Worm (Caenorhabditis elegans) whole organism, L1 larva: ENCODE data around the gene H10E21.5.

Source experiments
- C04F5.9 ChIP-seq: sonication (generic microtip); optimal IDR thresholded peaks from 2 replicates; lab custom pipeline; 2016; ENCODE audit warnings: missing genetic modification characterization, missing compliant biosample characterization
- C16A3.4 ChIP-seq: fragments of 150-350 bp; optimal IDR thresholded peaks from 2 replicates; lab custom pipeline; 2014; ENCODE audit warnings: missing biosample characterization, missing genetic modification characterization
- C34B4.2 ChIP-seq: sonication (generic microtip); optimal IDR thresholded peaks from 2 replicates; lab custom pipeline; 2017; ENCODE audit warnings: mild to moderate bottlenecking, missing genetic modification characterization, missing compliant biosample characterization
- F16B12.6 ChIP-seq: fragments of 150-350 bp; optimal IDR thresholded peaks from 2 replicates; lab custom pipeline; 2014; ENCODE audit warnings: missing biosample characterization, missing genetic modification characterization
- aly-2 ChIP-seq: fragments of 150-350 bp; optimal IDR thresholded peaks from 2 replicates; lab custom pipeline; 2014; ENCODE audit warnings: missing biosample characterization, missing genetic modification characterization
- ama-1 ChIP-seq: fragments of 150-350 bp; optimal IDR thresholded peaks from 2 replicates; lab custom pipeline; 2014
- blmp-1 ChIP-seq: fragments of 150-350 bp; optimal IDR thresholded peaks from 2 replicates; lab custom pipeline; 2014; ENCODE audit warnings: missing biosample characterization, missing genetic modification characterization
- ceh-63 ChIP-seq: fragments of 200-800 bp; sonication (Bioruptor generic); optimal IDR thresholded peaks from 2 replicates; lab custom pipeline; 2018; ENCODE audit warnings: mild to moderate bottlenecking, missing genetic modification characterization, missing compliant biosample characterization
- ceh-82 ChIP-seq, 3 experiments: fragments of 150-350 bp in 1 of 3; sonication (generic microtip) in 2 of 3; optimal IDR thresholded peaks; 2 replicates each; lab custom pipeline; 2014 to 2017; ENCODE audit warnings: missing biosample characterization in 3 of 3, missing genetic modification characterization in 3 of 3
- ceh-88 ChIP-seq: fragments of 200-800 bp; sonication (Bioruptor generic); IDR thresholded peaks from 2 replicates; pipeline ENCODE4 v1.3.6; 2022; ENCODE audit warnings: missing genetic modification characterization, missing compliant biosample characterization
- dpl-1 ChIP-seq, 3 experiments: fragments of 150-350 bp in 2 of 3; sonication (generic microtip) in 1 of 3; optimal IDR thresholded peaks; 2 replicates each; lab custom pipeline; 2014 to 2017; ENCODE audit warnings: missing biosample characterization in 3 of 3, missing genetic modification characterization in 3 of 3, missing genetic modification reagents in 3 of 3
- dsc-1 ChIP-seq: sonication (generic microtip); optimal IDR thresholded peaks from 2 replicates; lab custom pipeline; 2016; ENCODE audit warnings: mild to moderate bottlenecking, missing genetic modification characterization, missing compliant biosample characterization
- efl-3 ChIP-seq: fragments of 200-800 bp; sonication (Bioruptor generic); optimal IDR thresholded peaks from 2 replicates; lab custom pipeline; 2018; ENCODE audit warnings: mild to moderate bottlenecking, missing genetic modification characterization, missing compliant biosample characterization
- egl-13 ChIP-seq: sonication (generic microtip); optimal IDR thresholded peaks from 2 replicates; lab custom pipeline; 2016; ENCODE audit warnings: missing genotype, missing genetic modification reagents, missing genetic modification characterization, missing compliant biosample characterization
- elt-2 ChIP-seq: sonication (generic microtip); optimal IDR thresholded peaks from 2 replicates; lab custom pipeline; 2016; ENCODE audit warnings: missing genetic modification characterization, mild to moderate bottlenecking, inconsistent platforms, missing compliant biosample characterization, missing genetic modification reagents
- ets-5 ChIP-seq: fragments of 200-800 bp; sonication (Bioruptor generic); IDR thresholded peaks from 2 replicates; pipeline ENCODE4 v1.3.6; 2022; ENCODE audit warnings: missing genetic modification characterization, missing compliant biosample characterization
- fkh-10 ChIP-seq: sonication (generic microtip); optimal IDR thresholded peaks from 2 replicates; lab custom pipeline; 2017; ENCODE audit warnings: missing biosample characterization, missing genetic modification reagents, missing genetic modification characterization
- fos-1 ChIP-seq: fragments of 150-350 bp; optimal IDR thresholded peaks from 2 replicates; lab custom pipeline; 2014; ENCODE audit warnings: missing biosample characterization, missing genetic modification characterization
- hlh-17 ChIP-seq: fragments of 200-800 bp; sonication (Bioruptor generic); optimal IDR thresholded peaks from 2 replicates; lab custom pipeline; 2018; ENCODE audit warnings: missing genetic modification characterization, mild to moderate bottlenecking, missing compliant biosample characterization, moderate library complexity, borderline replicate concordance
- hpl-2 ChIP-seq: fragments of 150-350 bp; optimal IDR thresholded peaks from 2 replicates; lab custom pipeline; 2014; ENCODE audit warnings: missing biosample characterization, missing genetic modification reagents, missing genetic modification characterization
- irx-1 ChIP-seq: sonication (generic microtip); optimal IDR thresholded peaks from 2 replicates; lab custom pipeline; 2016; ENCODE audit warnings: missing genetic modification characterization, missing compliant biosample characterization
- jun-1 ChIP-seq: fragments of 150-350 bp; optimal IDR thresholded peaks from 2 replicates; lab custom pipeline; 2014; ENCODE audit warnings: missing biosample characterization, missing genetic modification reagents, missing genetic modification characterization
- lin-13 ChIP-seq: fragments of 150-350 bp; optimal IDR thresholded peaks from 2 replicates; lab custom pipeline; 2014; ENCODE audit warnings: missing biosample characterization, missing genetic modification reagents, missing genetic modification characterization
- lin-14 ChIP-seq: fragments of 200-800 bp; sonication (Bioruptor generic); optimal IDR thresholded peaks from 2 replicates; lab custom pipeline; 2018; ENCODE audit warnings: mild to moderate bottlenecking, missing genetic modification characterization, moderate library complexity, missing compliant biosample characterization
- lin-15B ChIP-seq: fragments of 150-350 bp; sonication (generic microtip); optimal IDR thresholded peaks from 3 replicates; lab custom pipeline; 2014; ENCODE audit warnings: missing biosample characterization, missing genetic modification characterization
- lin-35 ChIP-seq, 2 experiments: fragments of 150-350 bp; optimal IDR thresholded peaks; 2 replicates each; lab custom pipeline; 2014; ENCODE audit warnings: missing biosample characterization in 2 of 2, missing genetic modification characterization in 2 of 2, missing genetic modification reagents in 2 of 2
- lin-39 ChIP-seq: fragments of 150-350 bp; optimal IDR thresholded peaks from 2 replicates; lab custom pipeline; 2014; ENCODE audit warnings: missing biosample characterization, missing genetic modification reagents, missing genetic modification characterization
- lir-3 ChIP-seq: sonication (generic microtip); optimal IDR thresholded peaks from 2 replicates; lab custom pipeline; 2016; ENCODE audit warnings: mild to moderate bottlenecking, missing genetic modification characterization, moderate library complexity, missing compliant biosample characterization; ENCODE audit not compliant: poor library complexity
- lsy-2 ChIP-seq, 2 experiments: fragments of 150-350 bp; optimal IDR thresholded peaks; 2 replicates each; lab custom pipeline; 2014; ENCODE audit warnings: missing biosample characterization in 2 of 2, missing genetic modification characterization in 2 of 2
- mdl-1 ChIP-seq, 2 experiments: fragments of 150-350 bp; optimal IDR thresholded peaks; 2 replicates each; lab custom pipeline; 2014 to 2017; ENCODE audit warnings: missing biosample characterization in 2 of 2, missing genetic modification characterization in 2 of 2, inconsistent platforms in 1 of 2
- mef-2 ChIP-seq: fragments of 150-350 bp; optimal IDR thresholded peaks from 2 replicates; lab custom pipeline; 2014; ENCODE audit warnings: missing biosample characterization, missing genetic modification characterization
- mep-1 ChIP-seq: fragments of 150-350 bp; optimal IDR thresholded peaks from 2 replicates; lab custom pipeline; 2014; ENCODE audit warnings: missing biosample characterization, missing genetic modification characterization
- nhr-12 ChIP-seq: sonication (generic microtip); optimal IDR thresholded peaks from 2 replicates; lab custom pipeline; 2017; ENCODE audit warnings: missing biosample characterization, missing genetic modification characterization
- nhr-19 ChIP-seq: fragments of 200-800 bp; sonication (Bioruptor generic); conservative IDR thresholded peaks from 2 replicates; pipeline ENCODE4 v1.3.6; 2022; ENCODE audit warnings: missing genetic modification characterization, missing compliant biosample characterization
- nhr-28 ChIP-seq: fragments of 150-350 bp; optimal IDR thresholded peaks from 2 replicates; lab custom pipeline; 2014; ENCODE audit warnings: missing biosample characterization, missing genetic modification characterization
- nhr-71 ChIP-seq: sonication (generic microtip); optimal IDR thresholded peaks from 2 replicates; lab custom pipeline; 2016; ENCODE audit warnings: mild to moderate bottlenecking, missing genetic modification characterization, moderate library complexity, missing compliant biosample characterization
- nhr-76 ChIP-seq: sonication (generic microtip); optimal IDR thresholded peaks from 2 replicates; lab custom pipeline; 2017; ENCODE audit warnings: missing biosample characterization, missing genetic modification characterization
- nhr-85 ChIP-seq: sonication (generic microtip); peaks from one replicate; lab custom pipeline; 2016; ENCODE audit warnings: missing genetic modification characterization, inconsistent platforms, missing compliant biosample characterization
- pag-3 ChIP-seq: sonication (generic microtip); optimal IDR thresholded peaks from 2 replicates; lab custom pipeline; 2017; ENCODE audit warnings: missing genetic modification characterization, mild to moderate bottlenecking, missing compliant biosample characterization, antibody characterized with exemption, borderline replicate concordance; ENCODE audit not compliant: insufficient read depth
- pax-3 ChIP-seq: fragments of 200-800 bp; sonication (Bioruptor generic); optimal IDR thresholded peaks from 2 replicates; lab custom pipeline; 2018; ENCODE audit warnings: mild to moderate bottlenecking, missing genetic modification characterization, moderate library complexity, missing compliant biosample characterization
- pqm-1 ChIP-seq: sonication (generic microtip); optimal IDR thresholded peaks from 3 replicates; lab custom pipeline; 2017; ENCODE audit warnings: missing biosample characterization, missing genetic modification characterization
- snpc-4 ChIP-seq: fragments of 150-350 bp; optimal IDR thresholded peaks from 2 replicates; lab custom pipeline; 2014; ENCODE audit warnings: missing biosample characterization, missing genetic modification characterization
- sptf-1 ChIP-seq: fragments of 150-350 bp; optimal IDR thresholded peaks from 2 replicates; lab custom pipeline; 2014; ENCODE audit warnings: missing biosample characterization, missing genetic modification characterization
- swsn-7 ChIP-seq: sonication (generic microtip); optimal IDR thresholded peaks from 2 replicates; lab custom pipeline; 2016; ENCODE audit warnings: missing genetic modification characterization, missing compliant biosample characterization
- tbx-2 ChIP-seq: sonication (generic microtip); optimal IDR thresholded peaks from 2 replicates; lab custom pipeline; 2016; ENCODE audit warnings: missing genetic modification characterization, missing compliant biosample characterization
- tlp-1 ChIP-seq: fragments of 150-350 bp; optimal IDR thresholded peaks from 2 replicates; lab custom pipeline; 2014; ENCODE audit warnings: missing biosample characterization, missing genetic modification characterization
- unc-130 ChIP-seq: fragments of 150-350 bp; optimal IDR thresholded peaks from 2 replicates; lab custom pipeline; 2017; ENCODE audit warnings: missing biosample characterization, missing genetic modification characterization, inconsistent platforms
- unc-62 ChIP-seq: fragments of 150-350 bp; optimal IDR thresholded peaks from 2 replicates; lab custom pipeline; 2014; ENCODE audit warnings: missing biosample characterization, missing genetic modification reagents, missing genetic modification characterization
- unc-86 ChIP-seq: sonication (generic microtip); optimal IDR thresholded peaks from 2 replicates; lab custom pipeline; 2016; ENCODE audit warnings: missing genetic modification characterization, missing compliant biosample characterization
- xbp-1 ChIP-seq: sonication (generic microtip); optimal IDR thresholded peaks from 2 replicates; lab custom pipeline; 2016; ENCODE audit warnings: missing genetic modification characterization, missing compliant biosample characterization
- zag-1 ChIP-seq: fragments of 150-350 bp; optimal IDR thresholded peaks from 2 replicates; lab custom pipeline; 2014; ENCODE audit warnings: missing biosample characterization, missing genetic modification characterization
- zip-4 ChIP-seq: fragments of 200-800 bp; sonication (Bioruptor generic); optimal IDR thresholded peaks from 2 replicates; lab custom pipeline; 2018; ENCODE audit warnings: mild to moderate bottlenecking, missing genetic modification characterization, moderate library complexity, missing compliant biosample characterization
- ztf-11 ChIP-seq, 2 experiments: sonication (generic microtip); optimal IDR thresholded peaks; 2 replicates each; lab custom pipeline; 2016 to 2017; ENCODE audit warnings: missing genetic modification characterization in 2 of 2, missing biosample characterization in 1 of 2, missing compliant biosample characterization in 1 of 2
- ztf-4 ChIP-seq: fragments of 150-350 bp; optimal IDR thresholded peaks from 2 replicates; lab custom pipeline; 2014; ENCODE audit warnings: missing biosample characterization, missing genetic modification characterization

The H10E21.5 gene

DNA sequence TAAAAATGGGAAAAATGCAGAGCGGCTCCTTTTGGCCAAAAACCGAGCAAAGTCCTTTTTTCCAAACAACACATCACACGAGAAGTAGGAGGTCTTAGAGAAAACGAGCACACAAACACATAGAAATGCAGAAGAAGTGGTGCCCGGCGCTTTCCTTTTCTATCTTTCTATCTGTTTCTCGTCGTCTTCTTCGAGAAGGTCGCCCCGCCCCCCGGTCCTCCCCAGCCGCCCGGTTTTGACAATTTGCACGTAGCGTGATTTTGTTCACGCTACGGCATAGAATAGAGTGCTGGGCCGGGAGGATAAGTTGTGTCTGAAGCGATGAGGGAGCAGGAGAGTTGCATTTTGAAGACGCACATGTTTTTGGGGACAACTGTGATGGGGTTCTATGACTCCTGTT lies 43.3 kb upstream of the H10E21.5 start (continued):
- no peak for TF ChIP-seq zip-4
- TF ChIP-seq unc-62 (GFP tag; lab: Kevin White, UChicago) = no peak
- no peak for TF ChIP-seq jun-1
- peak; percentile 15 to 40 for TF ChIP-seq lsy-2 (tag; optimal IDR thresholded peaks at IDR 0.05; lab: Kevin White, UChicago)
- TF ChIP-seq ztf-11 (tag; optimal IDR thresholded peaks at IDR 0.05; lab: Kevin White, UChicago) = no peak
- no peak for TF ChIP-seq ets-5 (GFP tag; lab: Robert Waterston, UW)
- no peak for TF ChIP-seq tlp-1 (tag; lab: Kevin White, UChicago)
- TF ChIP-seq lin-14 (GFP tag; lab: Kevin White, UChicago) = peak; percentile 94
- peak in 1 of 2 experiments; percentile 19 for TF ChIP-seq mdl-1 (tag; optimal IDR thresholded peaks at IDR 0.05; lab: Kevin White, UChicago)
- no peak for TF ChIP-seq efl-3 (GFP tag; lab: Kevin White, UChicago)
- TF ChIP-seq irx-1 (tag; lab: Kevin White, UChicago) = no peak
- TF ChIP-seq nhr-71 (tag; lab: Kevin White, UChicago) = peak; percentile 67
- TF ChIP-seq lin-39 (tag; lab: Kevin White, UChicago) = no peak
- TF ChIP-seq dsc-1 (tag; lab: Kevin White, UChicago) = no peak
- TF ChIP-seq pqm-1 (tag; lab: Kevin White, UChicago) = no peak
- no peak for TF ChIP-seq hpl-2 (GFP tag; lab: Kevin White, UChicago)
- TF ChIP-seq unc-130 (tag; lab: Kevin White, UChicago) = no peak
- TF ChIP-seq snpc-4 (tag; lab: Kevin White, UChicago) = no peak
- no peak for TF ChIP-seq ceh-88 (GFP tag; lab: Robert Waterston, UW)
- TF ChIP-seq mep-1 (tag; lab: Kevin White, UChicago) = no peak
- TF ChIP-seq ama-1 (lab: Kevin White, UChicago) = no peak
- peak; percentile 23 for TF ChIP-seq lin-13 (GFP tag; lab: Kevin White, UChicago)
- no peak for TF ChIP-seq lir-3 (tag; lab: Kevin White, UChicago)
- TF ChIP-seq F16B12.6 (tag; lab: Kevin White, UChicago) = no peak
- no peak for TF ChIP-seq C04F5.9 (tag; lab: Kevin White, UChicago)
- TF ChIP-seq ztf-4 (tag; lab: Kevin White, UChicago) = no peak
- TF ChIP-seq pax-3 (tag; lab: Kevin White, UChicago) = no peak
- no peak for TF ChIP-seq tbx-2
- TF ChIP-seq mef-2 = no peak
- peak; percentile 45 for TF ChIP-seq nhr-85 (tag; lab: Kevin White, UChicago)
- TF ChIP-seq elt-2 (tag; lab: Kevin White, UChicago) = no peak
- TF ChIP-seq lin-15B (tag; lab: Kevin White, UChicago) = no peak
- TF ChIP-seq C34B4.2 = no peak
- TF ChIP-seq nhr-19 (GFP tag; lab: Robert Waterston, UW) = peak; percentile 59; the same call in 1 of the 2 replicates
- no peak for TF ChIP-seq fkh-10 (GFP tag; lab: Kevin White, UChicago)
- no peak for TF ChIP-seq zag-1 (tag; lab: Kevin White, UChicago)
- TF ChIP-seq egl-13 (tag; lab: Kevin White, UChicago) = no peak
- TF ChIP-seq ceh-63 (GFP tag; lab: Kevin White, UChicago) = no peak
- TF ChIP-seq swsn-7 (tag; lab: Kevin White, UChicago) = peak; percentile 43
- TF ChIP-seq hlh-17 = no peak
- TF ChIP-seq nhr-12 (tag; lab: Kevin White, UChicago) = no peak
- no peak for TF ChIP-seq sptf-1 (tag; lab: Kevin White, UChicago)
- peak in 1 of 2 experiments; percentile 10 for TF ChIP-seq lin-35 (GFP tag; optimal IDR thresholded peaks at IDR 0.05; lab: Kevin White, UChicago)
- TF ChIP-seq fos-1 = no peak
- no peak for TF ChIP-seq nhr-76
- peak in 1 of 3 experiments; percentile 10 for TF ChIP-seq dpl-1 (GFP tag; optimal IDR thresholded peaks at IDR 0.05; lab: Kevin White, UChicago)
- peak in 1 of 3 experiments; percentile 72 for TF ChIP-seq ceh-82 (tag; optimal IDR thresholded peaks at IDR 0.05; lab: Kevin White, UChicago)
- no peak for TF ChIP-seq C16A3.4 (tag; lab: Kevin White, UChicago)
- TF ChIP-seq unc-86 = no peak
- TF ChIP-seq blmp-1 = peak; percentile 52
- TF ChIP-seq nhr-28 (tag; lab: Kevin White, UChicago) = no peak
- TF ChIP-seq xbp-1 (tag; lab: Kevin White, UChicago) = peak; percentile 24
- TF ChIP-seq pag-3 (tag; lab: Kevin White, UChicago) = no peak
- TF ChIP-seq aly-2 (tag; lab: Kevin White, UChicago) = no peak
